Worm (Caenorhabditis elegans) whole organism, L4/young adult: ENCODE measurements around the gene Y39A1A.24.

Experiments used
- W03F9.2 ChIP-seq: fragments of 150-350 bp; optimal IDR thresholded peaks from 2 replicates; lab custom pipeline; 2014; ENCODE audit warnings: missing biosample characterization, missing genetic modification characterization
- dao-5 ChIP-seq: sonication (generic microtip); optimal IDR thresholded peaks from 2 replicates; lab custom pipeline; 2016; ENCODE audit warnings: missing genotype, missing genetic modification characterization, moderate library complexity, missing compliant biosample characterization
- him-1 ChIP-seq: sonication (generic microtip); optimal IDR thresholded peaks from 2 replicates; lab custom pipeline; 2016; ENCODE audit warnings: missing genotype, missing genetic modification reagents, missing genetic modification characterization, missing compliant biosample characterization

- no peak for TF ChIP-seq W03F9.2
- no peak for TF ChIP-seq him-1 (tag; lab: Kevin White, UChicago)
- no peak for TF ChIP-seq dao-5 (tag; lab: Kevin White, UChicago)
Observed at ce11 chrIII:10637933-10638332, 25.5 kb downstream of the Y39A1A.24 start.
